Worm (Caenorhabditis elegans): ENCODE results near the gene pgp-1.

ce11 chrIV:12581046-12581445 lies 17.9 kb downstream of the pgp-1 start, which contains the start of gene K08E7.6:
- no peak for TF ChIP-seq ama-1 (optimal IDR thresholded peaks at IDR 0.05)
- no peak for TF ChIP-seq ama-1 (GFP tag; optimal IDR thresholded peaks at IDR 0.05)
- TF ChIP-seq attf-6 (GFP tag; IDR thresholded peaks at IDR 0.05), result no peak
- no peak for TF ChIP-seq snpc-1.1 (tag; optimal IDR thresholded peaks at IDR 0.05; ENCODE audit: insufficient read depth)
- TF ChIP-seq repo-1 (tag; optimal IDR thresholded peaks at IDR 0.05), result no peak
- no peak for TF ChIP-seq hsf-1 (GFP tag; IDR thresholded peaks at IDR 0.05)
